Worm (Caenorhabditis elegans) whole organism, L3 larva: Measurements from ENCODE around the gene twk-17.
A peak's percentile ranks its signal among the peaks of the same experiment; 100 is the strongest.

Experiments used
- elt-1 ChIP-seq: fragments of 150-350 bp; optimal IDR thresholded peaks from 2 replicates; lab custom pipeline; 2014; ENCODE audit warnings: missing biosample characterization, missing genetic modification characterization
- elt-3 ChIP-seq, 3 experiments: fragments of 150-350 bp in 1 of 3; sonication (generic microtip) in 2 of 3; optimal IDR thresholded peaks; 2 replicates in 2 of 3; 4 replicates in 1 of 3; lab custom pipeline; 2014 to 2017; ENCODE audit warnings: missing biosample characterization in 3 of 3, missing genetic modification characterization in 3 of 3
- lin-39 ChIP-seq: fragments of 150-350 bp; optimal IDR thresholded peaks from 2 replicates; lab custom pipeline; 2018; ENCODE audit warnings: missing biosample characterization, missing genetic modification reagents, missing genetic modification characterization
- mml-1 ChIP-seq: fragments of 150-350 bp; sonication (generic microtip); optimal IDR thresholded peaks from 3 replicates; lab custom pipeline; 2014; ENCODE audit warnings: missing biosample characterization, missing genetic modification characterization
- nfya-1 ChIP-seq: sonication (generic microtip); optimal IDR thresholded peaks from 2 replicates; lab custom pipeline; 2017; ENCODE audit warnings: missing genetic modification characterization, mild to moderate bottlenecking, missing compliant biosample characterization, antibody characterized with exemption, moderate library complexity; ENCODE audit not compliant: insufficient read depth
- sea-2 ChIP-seq: fragments of 150-350 bp; sonication (generic microtip); optimal IDR thresholded peaks from 4 replicates; lab custom pipeline; 2014; ENCODE audit warnings: missing biosample characterization, missing genetic modification reagents, missing genetic modification characterization
- snpc-4 ChIP-seq: fragments of 150-350 bp; optimal IDR thresholded peaks from 2 replicates; lab custom pipeline; 2014; ENCODE audit warnings: missing biosample characterization, missing genetic modification characterization

DNA sequence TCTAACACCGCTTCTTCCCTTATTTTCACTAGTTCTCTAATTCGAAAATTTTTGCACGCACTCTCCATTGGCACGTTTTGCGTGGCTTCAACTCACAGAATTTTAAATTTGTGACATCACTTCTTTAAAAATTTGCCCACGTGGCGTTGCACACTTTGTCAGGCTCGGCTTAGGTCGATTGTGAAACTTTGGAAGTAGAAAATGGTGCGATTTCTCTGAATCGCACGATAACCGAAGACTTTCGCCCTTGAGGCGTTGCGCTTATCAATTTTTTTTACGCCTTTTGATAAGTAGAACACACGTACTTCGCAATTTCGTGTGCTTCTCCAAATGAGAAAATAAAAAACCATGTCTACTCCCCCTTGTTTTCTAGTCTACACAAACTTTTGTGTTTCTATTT, 29.6 kb downstream of the twk-17 start:
- no peak for TF ChIP-seq elt-1 (tag; lab: Kevin White, UChicago)
- no peak for TF ChIP-seq mml-1 (tag; lab: Kevin White, UChicago)
- no peak for TF ChIP-seq snpc-4 (tag; lab: Kevin White, UChicago)
- no peak for TF ChIP-seq lin-39 (tag; lab: Kevin White, UChicago)
- TF ChIP-seq elt-3 (tag; optimal IDR thresholded peaks at IDR 0.05; lab: Kevin White, UChicago) = no peak
- no peak for TF ChIP-seq sea-2 (GFP tag; lab: Kevin White, UChicago)
- peak; percentile 25 for TF ChIP-seq nfya-1
